Worm (Caenorhabditis elegans): ENCODE measurements around the gene nrf-5.

DNA sequence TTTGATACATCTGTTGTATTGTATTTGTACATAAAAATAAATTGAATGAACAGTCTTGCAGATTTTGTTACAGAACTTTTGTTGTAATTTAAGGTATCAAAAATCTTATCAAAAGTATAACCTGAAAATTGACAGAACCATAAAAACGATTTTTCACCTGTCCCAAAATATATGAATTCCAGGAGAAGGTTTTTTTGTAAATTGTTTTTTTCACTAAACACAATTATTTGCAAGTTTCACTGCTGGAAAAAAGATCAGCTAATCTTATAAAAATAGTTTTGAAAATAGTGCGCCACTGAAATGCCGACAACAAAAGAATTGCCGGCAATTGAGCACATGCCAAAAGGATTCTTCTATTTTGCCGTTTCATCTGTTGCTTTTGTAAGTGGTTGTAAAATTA, 15.1 kb downstream of the nrf-5 start, which contains the start of gene srx-130:
- TF ChIP-seq him-1 (tag; optimal IDR thresholded peaks at IDR 0.05) (no peak), dao-5 (tag; optimal IDR thresholded peaks at IDR 0.05) (no peak)
